Worm (Caenorhabditis elegans) whole organism, mixed stage, embryonic: Measurements from ENCODE around the gene F13H10.1.

Experiments
- M03D4.4 ChIP-seq: sonication (generic microtip); optimal IDR thresholded peaks from 2 replicates; lab custom pipeline; 2017; ENCODE audit warnings: mild to moderate bottlenecking, missing genetic modification characterization, missing compliant biosample characterization
- bed-3 ChIP-seq: fragments of 200-800 bp; sonication (Bioruptor generic); optimal IDR thresholded peaks from 3 replicates; lab custom pipeline; 2018; ENCODE audit warnings: mild to moderate bottlenecking, missing genetic modification characterization, moderate library complexity, missing compliant biosample characterization
- blmp-1 ChIP-seq: fragments of 150-350 bp; optimal IDR thresholded peaks from 2 replicates; lab custom pipeline; 2014; ENCODE audit warnings: missing biosample characterization, missing genetic modification characterization
- ceh-39 ChIP-seq: fragments of 150-350 bp; optimal IDR thresholded peaks from 2 replicates; lab custom pipeline; 2014; ENCODE audit warnings: missing biosample characterization, missing genetic modification characterization
- ceh-43 ChIP-seq: fragments of 200-800 bp; sonication (Bioruptor generic); optimal IDR thresholded peaks from 2 replicates; lab custom pipeline; 2018; ENCODE audit warnings: mild to moderate bottlenecking, missing genetic modification characterization, moderate library complexity, missing compliant biosample characterization
- ceh-83 ChIP-seq: fragments of 200-800 bp; sonication (Bioruptor generic); optimal IDR thresholded peaks from 2 replicates; lab custom pipeline; 2018; ENCODE audit warnings: mild to moderate bottlenecking, missing genetic modification characterization, missing compliant biosample characterization
- ces-1 ChIP-seq: fragments of 150-350 bp; optimal IDR thresholded peaks from 2 replicates; lab custom pipeline; 2014; ENCODE audit warnings: missing biosample characterization, missing genetic modification reagents, missing genetic modification characterization
- cnd-1 ChIP-seq: fragments of 200-800 bp; sonication (Bioruptor generic); optimal IDR thresholded peaks from 2 replicates; lab custom pipeline; 2018; ENCODE audit warnings: mild to moderate bottlenecking, missing genetic modification characterization, missing compliant biosample characterization
- drap-1 ChIP-seq: fragments of 200-800 bp; sonication (Bioruptor generic); optimal IDR thresholded peaks from 3 replicates; lab custom pipeline; 2018; ENCODE audit warnings: mild to moderate bottlenecking, missing genetic modification characterization, missing compliant biosample characterization
- elt-1 ChIP-seq: sonication (generic microtip); optimal IDR thresholded peaks from 2 replicates; lab custom pipeline; 2017; ENCODE audit warnings: missing genetic modification characterization, mild to moderate bottlenecking, missing compliant biosample characterization, antibody characterized with exemption, moderate library complexity, borderline replicate concordance; ENCODE audit not compliant: insufficient read depth
- elt-3 ChIP-seq: fragments of 150-350 bp; optimal IDR thresholded peaks from 2 replicates; lab custom pipeline; 2014; ENCODE audit warnings: missing biosample characterization, missing genetic modification characterization
- flh-1 ChIP-seq: fragments of 200-800 bp; sonication (Bioruptor generic); optimal IDR thresholded peaks from 2 replicates; lab custom pipeline; 2018; ENCODE audit warnings: mild to moderate bottlenecking, missing genetic modification characterization, moderate library complexity, missing compliant biosample characterization
- ham-2 ChIP-seq: fragments of 200-800 bp; sonication (Bioruptor generic); optimal IDR thresholded peaks from 2 replicates; lab custom pipeline; 2018; ENCODE audit warnings: mild to moderate bottlenecking, missing genetic modification characterization, missing compliant biosample characterization
- hlh-1 ChIP-seq: fragments of 150-350 bp; optimal IDR thresholded peaks from 2 replicates; lab custom pipeline; 2014; ENCODE audit warnings: missing biosample characterization, missing genetic modification reagents, missing genetic modification characterization
- lin-13 ChIP-seq: fragments of 150-350 bp; optimal IDR thresholded peaks from 2 replicates; lab custom pipeline; 2014; ENCODE audit warnings: missing biosample characterization, missing genetic modification characterization
- lin-32 ChIP-seq: fragments of 200-800 bp; sonication (Bioruptor generic); optimal IDR thresholded peaks from 2 replicates; lab custom pipeline; 2018; ENCODE audit warnings: mild to moderate bottlenecking, missing genetic modification characterization, missing compliant biosample characterization
- lsy-2 ChIP-seq: fragments of 150-350 bp; optimal IDR thresholded peaks from 2 replicates; lab custom pipeline; 2014; ENCODE audit warnings: missing biosample characterization, missing genetic modification characterization
- mab-5 ChIP-seq: fragments of 150-350 bp; optimal IDR thresholded peaks from 2 replicates; lab custom pipeline; 2014; ENCODE audit warnings: missing biosample characterization, missing genetic modification characterization
- mep-1 ChIP-seq: fragments of 150-350 bp; optimal IDR thresholded peaks from 2 replicates; lab custom pipeline; 2017; ENCODE audit warnings: missing biosample characterization, missing genetic modification reagents, missing genetic modification characterization, inconsistent platforms
- mls-2 ChIP-seq: sonication (generic microtip); optimal IDR thresholded peaks from 2 replicates; lab custom pipeline; 2016; ENCODE audit warnings: mild to moderate bottlenecking, missing genetic modification characterization, moderate library complexity, missing compliant biosample characterization
- nhr-12 ChIP-seq: fragments of 150-350 bp; optimal IDR thresholded peaks from 2 replicates; lab custom pipeline; 2014; ENCODE audit warnings: missing biosample characterization, missing genetic modification characterization
- nhr-2 ChIP-seq: fragments of 150-350 bp; optimal IDR thresholded peaks from 2 replicates; lab custom pipeline; 2014; ENCODE audit warnings: missing biosample characterization, missing genetic modification characterization
- nhr-237 ChIP-seq: fragments of 150-350 bp; optimal IDR thresholded peaks from 2 replicates; lab custom pipeline; 2014; ENCODE audit warnings: missing biosample characterization, missing genetic modification characterization
- nhr-28 ChIP-seq: fragments of 150-350 bp; optimal IDR thresholded peaks from 2 replicates; lab custom pipeline; 2014; ENCODE audit warnings: missing biosample characterization, missing genetic modification characterization
- nhr-76 ChIP-seq: sonication (generic microtip); optimal IDR thresholded peaks from 2 replicates; lab custom pipeline; 2017; ENCODE audit warnings: missing biosample characterization, missing genetic modification characterization
- pha-4 ChIP-seq: fragments of 150-350 bp; optimal IDR thresholded peaks from 2 replicates; lab custom pipeline; 2018; ENCODE audit warnings: missing biosample characterization, missing genetic modification reagents, missing genetic modification characterization
- sem-2 ChIP-seq: fragments of 200-800 bp; sonication (Bioruptor generic); optimal IDR thresholded peaks from 2 replicates; lab custom pipeline; 2018; ENCODE audit warnings: mild to moderate bottlenecking, missing genetic modification characterization, missing compliant biosample characterization
- snpc-4 ChIP-seq: fragments of 150-350 bp; optimal IDR thresholded peaks from 2 replicates; lab custom pipeline; 2014; ENCODE audit warnings: missing biosample characterization, missing genetic modification characterization
- sptf-1 ChIP-seq: sonication (generic microtip); optimal IDR thresholded peaks from 2 replicates; lab custom pipeline; 2017; ENCODE audit warnings: mild to moderate bottlenecking, missing genetic modification characterization, moderate library complexity, missing compliant biosample characterization
- tbx-8 ChIP-seq: fragments of 200-800 bp; sonication (Bioruptor generic); optimal IDR thresholded peaks from 2 replicates; lab custom pipeline; 2018; ENCODE audit warnings: mild to moderate bottlenecking, missing genetic modification characterization, moderate library complexity, missing compliant biosample characterization
- unc-120 ChIP-seq: sonication (generic microtip); optimal IDR thresholded peaks from 2 replicates; lab custom pipeline; 2017; ENCODE audit warnings: missing genetic modification characterization, missing compliant biosample characterization; ENCODE audit not compliant: poor library complexity, severe bottlenecking
- unc-39 ChIP-seq: fragments of 150-350 bp; optimal IDR thresholded peaks from 2 replicates; lab custom pipeline; 2014; ENCODE audit warnings: missing biosample characterization, missing genetic modification characterization
- unc-62 ChIP-seq: fragments of 150-350 bp; optimal IDR thresholded peaks from 2 replicates; lab custom pipeline; 2014; ENCODE audit warnings: missing biosample characterization, missing genetic modification reagents, missing genetic modification characterization
- zip-8 ChIP-seq: fragments of 150-350 bp; optimal IDR thresholded peaks from 2 replicates; lab custom pipeline; 2014; ENCODE audit warnings: missing biosample characterization, missing genetic modification characterization
- ztf-11 ChIP-seq: fragments of 150-350 bp; optimal IDR thresholded peaks from 2 replicates; lab custom pipeline; 2014; ENCODE audit warnings: missing biosample characterization, missing genetic modification characterization

F13H10.1 gene

ce11 chrIV:11019962-11020550 lies 15.7 kb downstream of the F13H10.1 start, which contains the start of gene F13H10.8:
Gene F13H10.8, plus strand, starts transcription at chrIV:11020517.
- no peak for TF ChIP-seq mab-5 (tag; lab: Kevin White, UChicago)
- TF ChIP-seq pha-4 (tag; lab: Kevin White, UChicago), result no peak
- TF ChIP-seq mls-2 (tag; lab: Kevin White, UChicago), result no peak
- no peak for TF ChIP-seq ceh-83 (GFP tag; lab: Kevin White, UChicago)
- peak; percentile 7 for TF ChIP-seq lsy-2 (tag; lab: Kevin White, UChicago)
- TF ChIP-seq ces-1, result peak; percentile 76
- TF ChIP-seq mep-1, result peak; percentile 38

ce11 chrIV:11021512-11022268 lies 17.3 kb downstream of the F13H10.1 start, which contains the start of gene mogs-1:
Gene mogs-1, minus strand, starts transcription at chrIV:11021928.
- no peak for TF ChIP-seq pha-4 (tag; lab: Kevin White, UChicago)
- no peak for TF ChIP-seq unc-39 (tag; lab: Kevin White, UChicago)
- peak; percentile 47 for TF ChIP-seq elt-1

ce11 chrIV:11022303-11022702 lies 17.9 kb downstream of the F13H10.1 start, which contains the start of gene alh-3:
Gene alh-3, plus strand, starts transcription at chrIV:11022603.
- TF ChIP-seq lin-32 (GFP tag; lab: Kevin White, UChicago) (no peak), lsy-2 (tag; lab: Kevin White, UChicago) (no peak), nhr-28 (no peak), cnd-1 (tag; lab: Kevin White, UChicago) (no peak), blmp-1 (tag; lab: Kevin White, UChicago) (no peak), M03D4.4 (tag; lab: Kevin White, UChicago) (no peak), zip-8 (no peak), ztf-11 (tag; lab: Kevin White, UChicago) (no peak), nhr-76 (tag; lab: Kevin White, UChicago) (no peak), drap-1 (GFP tag; lab: Kevin White, UChicago) (no peak), elt-3 (tag; lab: Kevin White, UChicago) (no peak), mls-2 (tag; lab: Kevin White, UChicago) (no peak)
- TF ChIP-seq, all 35 proteins: peak for 0

- peak; percentile 98 for TF ChIP-seq lin-32 (GFP tag; lab: Kevin White, UChicago)
- no peak for TF ChIP-seq zip-8
- TF ChIP-seq hlh-1 (tag; lab: Kevin White, UChicago), result peak; percentile 79
- peak; percentile 91 for TF ChIP-seq lin-13 (tag; lab: Kevin White, UChicago)
- peak; percentile 95 for TF ChIP-seq ham-2 (GFP tag; lab: Kevin White, UChicago)
- TF ChIP-seq cnd-1 (tag; lab: Kevin White, UChicago), result peak; percentile 99
- TF ChIP-seq ces-1, result peak; percentile 58
- TF ChIP-seq blmp-1 (tag; lab: Kevin White, UChicago), result no peak
- peak; percentile 76 for TF ChIP-seq mab-5 (tag; lab: Kevin White, UChicago)
- peak; percentile 2 for TF ChIP-seq elt-1
- peak; percentile 48 for TF ChIP-seq lsy-2 (tag; lab: Kevin White, UChicago)
- peak; percentile 97 for TF ChIP-seq nhr-12 (tag; lab: Kevin White, UChicago)
- TF ChIP-seq pha-4 (tag; lab: Kevin White, UChicago), result peak; percentile 93
- TF ChIP-seq snpc-4 (tag; lab: Kevin White, UChicago), result no peak
- TF ChIP-seq sem-2, result peak; percentile 98
- TF ChIP-seq nhr-76 (tag; lab: Kevin White, UChicago), result peak; percentile 76
- TF ChIP-seq M03D4.4 (tag; lab: Kevin White, UChicago), result peak; percentile 99
- TF ChIP-seq mep-1, result peak; percentile 96
- peak; percentile 98 for TF ChIP-seq tbx-8 (GFP tag; lab: Kevin White, UChicago)
- peak; percentile 95 for TF ChIP-seq bed-3 (GFP tag; lab: Kevin White, UChicago)
- TF ChIP-seq elt-3 (tag; lab: Kevin White, UChicago), result peak; percentile 5
- peak; percentile 84 for TF ChIP-seq nhr-28
- TF ChIP-seq sptf-1, result peak; percentile 99
- TF ChIP-seq unc-120, result peak; percentile 99
- TF ChIP-seq unc-62 (GFP tag; lab: Kevin White, UChicago), result peak; percentile 88
- peak; percentile 100 for TF ChIP-seq ceh-83 (GFP tag; lab: Kevin White, UChicago)
- TF ChIP-seq ztf-11 (tag; lab: Kevin White, UChicago), result peak; percentile 93
- peak; percentile 96 for TF ChIP-seq ceh-43 (GFP tag; lab: Kevin White, UChicago)
- peak; percentile 100 for TF ChIP-seq mls-2 (tag; lab: Kevin White, UChicago)
- TF ChIP-seq unc-39 (tag; lab: Kevin White, UChicago), result peak; percentile 88
- TF ChIP-seq ceh-39, result peak; percentile 89
- peak; percentile 99 for TF ChIP-seq drap-1 (GFP tag; lab: Kevin White, UChicago)
- TF ChIP-seq nhr-2, result peak; percentile 87
- TF ChIP-seq flh-1 (GFP tag; lab: Kevin White, UChicago), result peak; percentile 95
- TF ChIP-seq nhr-237 (tag; lab: Kevin White, UChicago), result no peak
- TF ChIP-seq, all 35 proteins: peak for 31
Measured at ce11 chrIV:11025941-11026340, 21.6 kb downstream of the F13H10.1 start.
